Worm (Caenorhabditis elegans): ENCODE results near the gene F52D10.2.

The F52D10.2 gene

ce11 chrX:11585894-11586293 is 5.6 kb downstream of the F52D10.2 start:
- TF ChIP-seq ceh-16 (tag; optimal IDR thresholded peaks at IDR 0.05) (no peak), skn-1 (tag; optimal IDR thresholded peaks at IDR 0.05) (no peak), egl-27 (tag; optimal IDR thresholded peaks at IDR 0.05) (no peak), mbf-1 (tag; optimal IDR thresholded peaks at IDR 0.05) (no peak), ztf-1 (GFP tag; conservative IDR thresholded peaks at IDR 0.05) (no peak), lsy-2 (tag; optimal IDR thresholded peaks at IDR 0.05) (no peak), alr-1 (tag; optimal IDR thresholded peaks at IDR 0.05) (no peak), elt-1 (tag; optimal IDR thresholded peaks at IDR 0.05) (no peak), gmeb-1 (tag; optimal IDR thresholded peaks at IDR 0.05) (no peak), fos-1 (tag; optimal IDR thresholded peaks at IDR 0.05) (no peak), sma-9 (GFP tag; optimal IDR thresholded peaks at IDR 0.05) (no peak), sma-9 (tag; optimal IDR thresholded peaks at IDR 0.05) (no peak), ama-1 (optimal IDR thresholded peaks at IDR 0.05) (no peak), nhr-77 (tag; optimal IDR thresholded peaks at IDR 0.05) (no peak), ZK546.5 (tag; optimal IDR thresholded peaks at IDR 0.05) (no peak), ztf-11 (tag; optimal IDR thresholded peaks at IDR 0.05) (no peak)

ce11 chrX:11585375-11585774 is 6.1 kb downstream of the F52D10.2 start, which contains the start of gene abts-2:
Gene abts-2, plus strand, starts transcription at chrX:11585675.
- TF ChIP-seq nhr-10 (tag; optimal IDR thresholded peaks at IDR 0.05) (no peak), ama-1 (optimal IDR thresholded peaks at IDR 0.05) (no peak), lin-39 (tag; optimal IDR thresholded peaks at IDR 0.05) (no peak), nhr-23 (tag; optimal IDR thresholded peaks at IDR 0.05) (no peak), sem-4 (tag; optimal IDR thresholded peaks at IDR 0.05) (no peak), nhr-25 (tag; optimal IDR thresholded peaks at IDR 0.05) (no peak), nhr-12 (tag; optimal IDR thresholded peaks at IDR 0.05) (no peak), elt-3 (tag; optimal IDR thresholded peaks at IDR 0.05) (no peak), nhr-11 (tag; optimal IDR thresholded peaks at IDR 0.05) (no peak), elt-1 (tag; optimal IDR thresholded peaks at IDR 0.05) (no peak), ztf-11 (tag; optimal IDR thresholded peaks at IDR 0.05) (no peak), ztf-1 (GFP tag; conservative IDR thresholded peaks at IDR 0.05) (no peak), unc-62 (GFP tag; optimal IDR thresholded peaks at IDR 0.05) (no peak)

- TF ChIP-seq mab-5 (tag; optimal IDR thresholded peaks at IDR 0.05) (peak; percentile 82), Y55F3AM.14 (GFP tag; optimal IDR thresholded peaks at IDR 0.05) (no peak), ZK546.5 (tag; optimal IDR thresholded peaks at IDR 0.05) (no peak), mdl-1 (tag; optimal IDR thresholded peaks at IDR 0.05) (peak in 1 of 2 experiments; percentile 6), nhr-21 (tag; optimal IDR thresholded peaks at IDR 0.05) (no peak)
Measured at ce11 chrX:11576429-11577088, 15.0 kb downstream of the F52D10.2 start.

- no peak for TF ChIP-seq nhr-21 (tag; optimal IDR thresholded peaks at IDR 0.05)
- no peak for TF ChIP-seq sma-3 (GFP tag; optimal IDR thresholded peaks at IDR 0.05)
- TF ChIP-seq ceh-16 (tag; optimal IDR thresholded peaks at IDR 0.05): no peak
- TF ChIP-seq gmeb-1 (tag; optimal IDR thresholded peaks at IDR 0.05): no peak
- peak; percentile 36 for TF ChIP-seq nhr-129 (tag; optimal IDR thresholded peaks at IDR 0.05)
- TF ChIP-seq nhr-6 (tag; optimal IDR thresholded peaks at IDR 0.05): no peak
- no peak for TF ChIP-seq lsy-2 (tag; optimal IDR thresholded peaks at IDR 0.05)
- no peak for TF ChIP-seq elt-1 (tag; optimal IDR thresholded peaks at IDR 0.05)
- TF ChIP-seq nhr-11 (tag; optimal IDR thresholded peaks at IDR 0.05): no peak
- no peak for TF ChIP-seq mab-5 (tag; optimal IDR thresholded peaks at IDR 0.05)
- TF ChIP-seq F13H6.1 (tag; optimal IDR thresholded peaks at IDR 0.05): peak; percentile 2
- TF ChIP-seq nhr-77 (tag; optimal IDR thresholded peaks at IDR 0.05): no peak
Measured at ce11 chrX:11574167-11574566, 17.4 kb downstream of the F52D10.2 start.

- TF ChIP-seq nhr-11 (tag; optimal IDR thresholded peaks at IDR 0.05) (no peak), elt-3 (tag; optimal IDR thresholded peaks at IDR 0.05) (no peak), C34F6.9 (tag; optimal IDR thresholded peaks at IDR 0.05) (no peak), egl-27 (tag; optimal IDR thresholded peaks at IDR 0.05) (no peak), crh-2 (tag; optimal IDR thresholded peaks at IDR 0.05) (no peak), nhr-12 (tag; optimal IDR thresholded peaks at IDR 0.05) (no peak), blmp-1 (tag; optimal IDR thresholded peaks at IDR 0.05; ENCODE audit: insufficient read depth) (no peak), fos-1 (tag; optimal IDR thresholded peaks at IDR 0.05) (no peak), sem-4 (tag; optimal IDR thresholded peaks at IDR 0.05) (no peak), nhr-129 (tag; optimal IDR thresholded peaks at IDR 0.05) (no peak), ama-1 (optimal IDR thresholded peaks at IDR 0.05) (no peak), ceh-82 (tag; optimal IDR thresholded peaks at IDR 0.05) (no peak), R02D3.7 (tag; optimal IDR thresholded peaks at IDR 0.05) (no peak), unc-55 (GFP tag; optimal IDR thresholded peaks at IDR 0.05) (no peak), nhr-21 (tag; optimal IDR thresholded peaks at IDR 0.05) (no peak), nhr-77 (tag; optimal IDR thresholded peaks at IDR 0.05) (no peak)
Measured at ce11 chrX:11572205-11572604, 19.3 kb downstream of the F52D10.2 start, which contains the start of gene frm-3. Gene frm-3, plus strand, starts transcription at chrX:11572505.

Measured in whole organism, L2 larva.